Fruit fly (Drosophila melanogaster) Kc167 (cell line): ENCODE data around the gene CG2258.

Experiments
- Myc ChIP-seq: fragments of >200 bp; optimal IDR thresholded peaks from 2 replicates; lab custom pipeline; 2017; ENCODE audit warnings: missing external identifiers
- Sin3A ChIP-seq: fragments of >200 bp; optimal IDR thresholded peaks from 2 replicates; lab custom pipeline; 2018; ENCODE audit warnings: missing external identifiers
- h ChIP-seq: fragments of >200 bp; optimal IDR thresholded peaks from 3 replicates; lab custom pipeline; 2018; ENCODE audit warnings: missing external identifiers
- insv ChIP-seq: fragments of >200 bp; optimal IDR thresholded peaks from 3 replicates; lab custom pipeline; 2018; ENCODE audit warnings: missing external identifiers
- psq ChIP-seq: fragments of >200 bp; optimal IDR thresholded peaks from 2 replicates; lab custom pipeline; 2017; ENCODE audit warnings: missing external identifiers
- ttk ChIP-seq: sonication (Bioruptor generic); optimal IDR thresholded peaks from 2 replicates; lab custom pipeline; 2017; ENCODE audit warnings: missing external identifiers

CG2258 gene

DNA sequence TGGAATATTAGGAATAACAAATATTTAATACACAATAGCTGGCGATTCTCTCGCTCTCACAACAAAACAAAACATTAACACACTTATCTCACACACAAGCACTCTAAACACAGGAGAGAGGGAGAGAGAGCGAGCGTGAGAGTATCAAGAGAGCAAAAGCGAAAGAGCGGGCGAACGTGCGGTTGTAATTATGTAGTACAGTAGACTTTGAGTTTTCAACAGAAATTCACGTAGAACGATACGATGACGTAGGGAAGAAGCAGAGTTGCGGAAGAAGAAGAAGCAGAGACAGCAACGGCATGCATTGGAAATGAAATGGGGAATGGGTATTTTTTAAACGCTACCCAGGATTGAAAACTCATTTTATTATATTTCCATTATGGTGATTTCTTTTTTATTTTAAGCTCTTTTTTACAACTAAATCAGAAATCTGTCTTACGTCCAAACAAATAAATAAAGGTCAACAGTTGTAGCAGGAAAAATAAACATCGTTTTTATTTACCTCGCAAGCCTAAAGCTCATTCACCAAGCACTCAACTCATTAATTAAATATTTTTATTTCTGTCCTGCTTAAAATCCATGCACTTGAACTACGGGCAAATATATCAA is 44.0 kb downstream of the CG2258 start:
- TF ChIP-seq insv (lab: Kevin White, UChicago), result no peak
- TF ChIP-seq Myc, result no peak
- no peak for TF ChIP-seq Sin3A (lab: Kevin White, UChicago)
- no peak for TF ChIP-seq psq
- TF ChIP-seq ttk (lab: Kevin White, UChicago), result no peak
- TF ChIP-seq h (lab: Kevin White, UChicago), result no peak

DNA sequence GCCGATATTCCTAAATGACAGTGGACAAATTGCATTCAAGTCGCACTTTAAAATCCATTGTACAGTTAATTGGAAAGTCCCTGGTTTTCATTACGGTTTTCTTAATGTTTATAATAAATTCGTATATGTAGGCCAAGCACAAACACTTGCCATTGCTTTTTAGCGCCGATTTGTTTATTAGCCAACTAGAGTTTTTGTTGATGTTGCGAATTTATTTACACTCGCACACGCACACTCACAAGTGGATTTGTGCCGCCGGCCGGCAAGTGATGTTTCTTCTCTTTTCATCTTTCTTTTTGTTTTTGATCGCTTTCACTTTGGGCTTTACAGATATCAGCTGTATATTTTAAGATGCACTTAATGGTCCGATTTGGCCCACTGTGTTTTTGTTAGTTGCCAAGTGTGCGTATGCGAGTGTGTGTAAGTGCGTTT is 44.6 kb downstream of the CG2258 start:
- no peak for TF ChIP-seq insv (lab: Kevin White, UChicago)
- TF ChIP-seq Myc, result no peak
- no peak for TF ChIP-seq Sin3A (lab: Kevin White, UChicago)
- no peak for TF ChIP-seq psq
- TF ChIP-seq ttk (lab: Kevin White, UChicago), result no peak
- TF ChIP-seq h (lab: Kevin White, UChicago), result no peak

DNA sequence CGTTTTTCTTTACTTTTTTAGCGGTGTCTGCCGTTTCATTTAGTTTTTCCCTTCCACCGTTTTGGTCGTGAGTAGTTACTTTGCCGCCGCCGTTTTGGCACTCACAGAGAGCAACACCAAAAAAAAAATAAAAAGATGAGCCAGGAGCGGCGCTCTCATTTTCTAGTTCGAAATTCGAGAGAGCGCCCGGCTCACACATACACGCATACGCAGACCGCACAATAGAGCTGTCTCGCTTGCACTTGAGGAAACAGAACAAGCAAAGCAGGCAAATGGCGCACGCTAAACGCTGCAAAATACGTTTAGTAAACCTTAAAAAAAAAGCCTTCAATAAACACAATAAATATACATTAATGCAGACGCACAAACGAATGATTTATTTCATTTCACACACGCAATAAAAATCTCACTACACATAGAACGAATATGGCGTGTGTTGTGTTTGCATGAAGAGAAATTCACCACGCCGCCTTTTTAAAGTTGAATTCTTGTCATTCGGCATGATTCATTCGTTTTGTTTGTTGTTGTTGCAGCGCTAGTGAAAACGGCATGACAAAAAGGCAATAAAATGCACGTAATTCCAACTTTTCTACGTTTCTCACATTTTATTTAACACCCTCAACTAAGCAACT is 45.2 kb downstream of the CG2258 start:
- TF ChIP-seq ttk (lab: Kevin White, UChicago) (no peak), h (lab: Kevin White, UChicago) (no peak), insv (lab: Kevin White, UChicago) (no peak), Myc (no peak), Sin3A (lab: Kevin White, UChicago) (no peak), psq (no peak)

DNA sequence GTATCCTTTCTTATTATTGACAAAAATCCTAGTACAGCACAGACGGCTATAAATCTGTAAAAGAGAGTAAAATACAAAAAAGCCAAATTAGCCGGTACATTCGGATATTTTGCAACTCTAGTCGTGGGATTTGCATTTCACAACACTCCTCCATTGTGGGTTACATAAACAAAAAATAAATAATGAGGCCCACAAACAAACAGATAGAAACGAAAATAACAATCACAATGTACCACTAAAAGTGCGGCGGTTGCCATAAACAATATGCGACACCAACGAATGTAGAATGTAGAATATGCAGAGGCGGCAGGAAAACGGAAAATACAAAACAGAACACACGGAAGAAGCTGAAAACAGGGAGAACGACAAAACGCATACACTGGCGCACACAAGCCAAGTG is 45.8 kb downstream of the CG2258 start:
- TF ChIP-seq insv (lab: Kevin White, UChicago) (no peak), psq (no peak)

DNA sequence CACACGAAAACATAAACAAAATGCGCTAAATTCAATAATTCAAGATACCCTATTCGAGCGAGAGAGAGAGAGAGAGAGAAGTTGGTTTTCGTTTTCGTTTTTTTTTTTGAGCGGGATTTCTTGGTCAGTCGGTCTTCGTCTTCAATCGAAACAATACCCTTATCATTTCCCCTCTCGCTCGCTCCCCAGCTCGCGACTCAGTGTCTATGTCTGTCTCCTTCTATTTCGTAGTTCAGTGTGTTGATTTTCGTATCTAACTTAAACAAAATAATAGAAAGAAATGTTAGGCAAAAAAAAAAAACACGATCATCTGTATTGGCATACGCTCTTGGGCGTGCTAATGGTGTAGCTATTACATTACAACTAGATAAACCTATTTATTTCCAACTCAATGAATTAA is 52.6 kb downstream of the CG2258 start:
- TF ChIP-seq insv (lab: Kevin White, UChicago) (no peak), psq (no peak), h (lab: Kevin White, UChicago) (no peak), Sin3A (lab: Kevin White, UChicago) (no peak), ttk (lab: Kevin White, UChicago) (no peak), Myc (no peak)

DNA sequence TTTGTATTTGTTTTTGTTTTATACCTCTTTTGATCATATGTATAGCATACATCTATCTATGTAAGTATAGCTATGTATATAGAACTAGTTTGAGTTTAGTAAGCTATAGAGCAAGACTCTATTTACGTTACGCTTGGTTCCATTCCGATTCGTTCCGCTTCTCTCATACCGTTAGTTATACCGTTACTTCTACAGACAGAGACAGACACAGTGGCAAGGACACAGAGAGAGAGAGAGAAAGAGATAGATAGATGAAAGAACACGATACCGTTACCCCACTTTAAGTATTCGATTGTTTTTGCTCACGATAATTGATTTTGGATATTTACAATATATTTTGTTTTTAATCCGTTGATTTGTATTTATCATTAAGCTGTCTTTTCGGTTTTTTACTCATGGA is 55.4 kb downstream of the CG2258 start:
- TF ChIP-seq ttk (lab: Kevin White, UChicago), result no peak
- no peak for TF ChIP-seq psq
- TF ChIP-seq h (lab: Kevin White, UChicago), result no peak
- no peak for TF ChIP-seq insv (lab: Kevin White, UChicago)
- no peak for TF ChIP-seq Myc
- TF ChIP-seq Sin3A (lab: Kevin White, UChicago), result no peak
